Fruit fly (Drosophila melanogaster): Measurements from ENCODE around the gene CG14854.
A peak's percentile ranks its signal among the peaks of the same experiment; 100 is the strongest.

CG14854 gene

dm6 chr3R:14565065-14565977, 5.5 kb upstream of the CG14854 start, which contains the start of gene CG14852:
CG14852 (plus strand) TSS chr3R:14565927.
- TF ChIP-seq Gug (GFP tag; IDR thresholded peaks at IDR 0.05) (no peak), achi (GFP tag; optimal IDR thresholded peaks at IDR 0.05) (no peak), Ets21C (GFP tag; optimal IDR thresholded peaks at IDR 0.05) (no peak), Sox102F (GFP tag; optimal IDR thresholded peaks at IDR 0.05) (no peak), CG8319 (GFP tag; optimal IDR thresholded peaks at IDR 0.05) (no peak)

DNA sequence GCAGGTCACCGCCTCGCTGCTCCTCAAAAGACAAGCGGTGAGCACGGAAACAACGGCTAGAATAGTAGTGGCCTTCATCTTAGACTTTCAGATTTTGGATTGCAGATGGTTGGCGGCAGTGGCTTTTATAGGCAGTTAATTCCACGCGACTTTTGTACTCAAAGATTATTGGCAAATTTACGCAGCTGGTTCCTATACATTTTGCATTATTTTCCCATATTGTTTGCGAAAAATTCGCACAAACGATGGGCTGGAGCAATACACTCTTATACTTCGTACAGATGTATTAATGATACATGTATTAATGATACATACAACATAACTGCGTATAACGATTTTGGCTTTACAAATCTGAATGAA, 4.8 kb upstream of the CG14854 start, which contains the start of gene CG8087:
TSS of gene CG8087 (minus strand) at position 101 of the 360 bp plus-strand sequence.
- TF ChIP-seq svp (GFP tag) (peak; percentile 26), eg (GFP tag; IDR thresholded peaks at IDR 0.05) (no peak)

DNA sequence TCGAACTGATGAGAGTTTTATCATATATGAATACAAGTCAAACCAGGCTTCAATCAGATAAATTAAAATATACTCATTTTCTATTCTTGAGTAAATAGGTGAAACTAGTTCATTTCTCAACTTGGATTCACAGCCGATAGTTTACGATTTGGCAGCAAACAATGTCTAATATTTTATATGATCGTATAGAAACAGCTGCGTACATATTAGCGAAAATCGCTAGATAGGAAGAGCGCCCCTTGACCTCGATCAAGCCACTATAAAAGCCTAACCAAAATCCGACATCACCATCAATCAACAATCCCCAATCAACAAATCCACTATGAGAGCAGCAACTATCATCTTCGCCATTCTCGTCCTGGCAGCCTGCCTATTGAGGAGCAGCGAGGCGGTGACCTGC, 2.2 kb upstream of the CG14854 start, which contains the start of gene CG14851:
TSS of gene CG14851 (plus strand) at position 301 of the 400 bp plus-strand sequence.
- no peak for TF ChIP-seq Smox (GFP tag; optimal IDR thresholded peaks at IDR 0.05)
- TF ChIP-seq Blimp-1 (GFP tag; optimal IDR thresholded peaks at IDR 0.05) = no peak
- no peak for TF ChIP-seq CG16779 (tag; optimal IDR thresholded peaks at IDR 0.05)
- TF ChIP-seq net (GFP tag; optimal IDR thresholded peaks at IDR 0.05) = no peak
- no peak for TF ChIP-seq svp (GFP tag)
- TF ChIP-seq Sox15 (GFP tag; optimal IDR thresholded peaks at IDR 0.05) = no peak
- no peak for TF ChIP-seq cyc (GFP tag; optimal IDR thresholded peaks at IDR 0.05)

- TF ChIP-seq svp (GFP tag) (no peak), topi (GFP tag; optimal IDR thresholded peaks at IDR 0.05) (no peak)
Measured at dm6 chr3R:14560635-14561034, 781 bp upstream of the CG14854 start, which contains the start of gene Jig. Jig (plus strand) TSS chr3R:14560935.

dm6 chr3R:14558383-14558883, 1.4 kb downstream of the CG14854 start:
- peak; percentile 61 for TF ChIP-seq topi (GFP tag; optimal IDR thresholded peaks at IDR 0.05)
- TF ChIP-seq Sox15 (GFP tag; optimal IDR thresholded peaks at IDR 0.05) = peak; percentile 32
- TF ChIP-seq vri (GFP tag; optimal IDR thresholded peaks at IDR 0.05) = no peak
- peak; percentile 67 for TF ChIP-seq CG3919 (GFP tag; optimal IDR thresholded peaks at IDR 0.05)
- TF ChIP-seq Smox (GFP tag; optimal IDR thresholded peaks at IDR 0.05) = peak; percentile 46
- TF ChIP-seq dsx (GFP tag; optimal IDR thresholded peaks at IDR 0.05; ENCODE audit: poor library complexity, severe bottlenecking) = peak; percentile 67
- TF ChIP-seq svp (GFP tag) = peak; percentile 84
- TF ChIP-seq CG15336 (GFP tag; IDR thresholded peaks at IDR 0.05) = peak; percentile 88
- no peak for TF ChIP-seq CG11902 (GFP tag; optimal IDR thresholded peaks at IDR 0.05)
- peak; percentile 65 for TF ChIP-seq OdsH (GFP tag; optimal IDR thresholded peaks at IDR 0.05)
- peak; percentile 73 for TF ChIP-seq Ets96B (tag; optimal IDR thresholded peaks at IDR 0.05)
- TF ChIP-seq acj6 (GFP tag; optimal IDR thresholded peaks at IDR 0.05) = peak; percentile 61
- TF ChIP-seq Hr39 (GFP tag; optimal IDR thresholded peaks at IDR 0.05) = peak; percentile 28
- TF ChIP-seq achi (GFP tag; optimal IDR thresholded peaks at IDR 0.05) = peak; percentile 67
- TF ChIP-seq CG34406 (GFP tag; optimal IDR thresholded peaks at IDR 0.05) = peak; percentile 51
- peak; percentile 49 for TF ChIP-seq Sox102F (GFP tag; optimal IDR thresholded peaks at IDR 0.05)
- TF ChIP-seq Eip93F (GFP tag; optimal IDR thresholded peaks at IDR 0.05) = no peak
- no peak for TF ChIP-seq CG8319 (GFP tag; optimal IDR thresholded peaks at IDR 0.05)
- peak; percentile 15 for TF ChIP-seq Ets21C (GFP tag; optimal IDR thresholded peaks at IDR 0.05)
- TF ChIP-seq cyc (GFP tag; optimal IDR thresholded peaks at IDR 0.05) = peak; percentile 43
- no peak for TF ChIP-seq Hr38 (GFP tag; optimal IDR thresholded peaks at IDR 0.05)
- peak; percentile 59 for TF ChIP-seq esn (GFP tag; optimal IDR thresholded peaks at IDR 0.05)
- peak; percentile 31 for TF ChIP-seq spab (GFP tag; optimal IDR thresholded peaks at IDR 0.05)
- TF ChIP-seq pdm3 (GFP tag; optimal IDR thresholded peaks at IDR 0.05) = peak; percentile 79
- TF ChIP-seq CG8632 (GFP tag; optimal IDR thresholded peaks at IDR 0.05) = peak; percentile 30
- peak; percentile 61 for TF ChIP-seq CG10631 (GFP tag; optimal IDR thresholded peaks at IDR 0.05)
- TF ChIP-seq Eip75B (GFP tag; optimal IDR thresholded peaks at IDR 0.05) = peak; percentile 59
- peak; percentile 76; the same call in 2 of the 3 replicates for TF ChIP-seq CG6163 (GFP tag; IDR thresholded peaks at IDR 0.05)
- TF ChIP-seq CG6792 (GFP tag; optimal IDR thresholded peaks at IDR 0.05) = peak; percentile 41
- peak; percentile 94 for TF ChIP-seq CG32006 (GFP tag; optimal IDR thresholded peaks at IDR 0.05)
- TF ChIP-seq Gug (GFP tag; IDR thresholded peaks at IDR 0.05) = peak; percentile 73
- TF ChIP-seq fd59A (GFP tag; optimal IDR thresholded peaks at IDR 0.05) = peak; percentile 37
- TF ChIP-seq CG6808 (GFP tag; optimal IDR thresholded peaks at IDR 0.05) = peak; percentile 49
- TF ChIP-seq fd85E (GFP tag; optimal IDR thresholded peaks at IDR 0.05) = no peak
- TF ChIP-seq CG16779 (tag; optimal IDR thresholded peaks at IDR 0.05) = peak; percentile 58
- peak; percentile 24 to 78 for TF ChIP-seq salr (GFP tag; optimal IDR thresholded peaks at IDR 0.05)

All from whole organism, prepupa.